Fruit fly (Drosophila melanogaster): ENCODE measurements around the gene rg.

rg gene

dm6 chrX:5063540-5064308, 21.8 kb upstream of the rg start:
- TF ChIP-seq CG17801 (GFP tag; optimal IDR thresholded peaks at IDR 0.05; ENCODE audit: partially characterized antibody): no peak

- no peak for TF ChIP-seq CG17801 (GFP tag; optimal IDR thresholded peaks at IDR 0.05; ENCODE audit: partially characterized antibody)
These were observed 18.9 kb upstream of the rg start for dm6 chrX:5066627-5067026.

- no peak for TF ChIP-seq CG17801 (GFP tag; optimal IDR thresholded peaks at IDR 0.05; ENCODE audit: partially characterized antibody)
These were observed 17.1 kb upstream of the rg start for dm6 chrX:5068475-5068874.

- TF ChIP-seq CG17801 (GFP tag; optimal IDR thresholded peaks at IDR 0.05; ENCODE audit: partially characterized antibody): no peak
These were observed 9.6 kb upstream of the rg start for dm6 chrX:5075842-5076413.

- no peak for TF ChIP-seq CG17801 (GFP tag; optimal IDR thresholded peaks at IDR 0.05; ENCODE audit: partially characterized antibody)
These were observed 5.0 kb upstream of the rg start for dm6 chrX:5080521-5080920.

- peak; percentile 72 for TF ChIP-seq CG17801 (GFP tag; optimal IDR thresholded peaks at IDR 0.05; ENCODE audit: partially characterized antibody)
These were observed 3.2 kb upstream of the rg start for dm6 chrX:5082354-5082818.

dm6 chrX:5082840-5083646, 2.5 kb upstream of the rg start:
- TF ChIP-seq CG17801 (GFP tag; optimal IDR thresholded peaks at IDR 0.05; ENCODE audit: partially characterized antibody): peak; percentile 58

dm6 chrX:5083647-5084096, 1.9 kb upstream of the rg start:
- TF ChIP-seq CG17801 (GFP tag; optimal IDR thresholded peaks at IDR 0.05; ENCODE audit: partially characterized antibody): peak; percentile 59

- TF ChIP-seq CG17801 (GFP tag; optimal IDR thresholded peaks at IDR 0.05; ENCODE audit: partially characterized antibody): peak; percentile 88
These were observed 1.1 kb upstream of the rg start, which contains the start of gene CG32767 for dm6 chrX:5084146-5085085. Gene CG32767 (minus strand): TSS chrX:5084768.

dm6 chrX:5085086-5085468, 482 bp upstream of the rg start:
- no peak for TF ChIP-seq CG17801 (GFP tag; optimal IDR thresholded peaks at IDR 0.05; ENCODE audit: partially characterized antibody)

- TF ChIP-seq CG17801 (GFP tag; optimal IDR thresholded peaks at IDR 0.05; ENCODE audit: partially characterized antibody): peak; percentile 18
These were observed 577 bp downstream of the rg start for dm6 chrX:5085964-5086707.

dm6 chrX:5086724-5087660, 1.4 kb downstream of the rg start:
- peak; percentile 78 for TF ChIP-seq CG17801 (GFP tag; optimal IDR thresholded peaks at IDR 0.05; ENCODE audit: partially characterized antibody)

dm6 chrX:5087748-5088147, 2.2 kb downstream of the rg start:
- TF ChIP-seq CG17801 (GFP tag; optimal IDR thresholded peaks at IDR 0.05; ENCODE audit: partially characterized antibody): no peak

Measured in ovary, adult (tissue).